Fruit fly (Drosophila melanogaster): ENCODE data around the gene Dhrs4.

Gene Dhrs4

DNA sequence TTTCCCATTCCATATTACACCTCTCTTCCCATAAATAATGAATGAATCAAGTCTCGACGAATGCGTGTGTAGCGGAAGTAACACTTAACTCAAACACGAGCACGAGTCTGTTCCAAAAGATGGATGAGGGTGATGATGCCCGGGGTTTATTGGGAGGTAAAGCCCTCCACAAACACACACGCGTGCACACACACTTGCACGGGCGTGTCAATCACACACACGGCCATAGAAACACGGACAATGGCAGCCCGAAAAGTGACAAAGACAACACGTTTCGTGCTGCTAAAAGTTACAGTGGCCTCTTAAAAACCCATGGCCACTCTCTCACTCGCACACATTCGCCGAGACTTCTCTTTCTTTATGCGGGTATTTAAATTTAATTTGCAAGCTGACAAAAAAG lies 37.5 kb upstream of the Dhrs4 start (continued):
- TF ChIP-seq CG32532 (GFP tag; IDR thresholded peaks at IDR 0.05): 0 out of 2 replicates have a peak, but pooled peaks have one; percentile 35

dm6 chr3L:5176789-5177188 lies 35.3 kb upstream of the Dhrs4 start:
- TF ChIP-seq sim (GFP tag; IDR thresholded peaks at IDR 0.05) (no peak), E2f1 (GFP tag; IDR thresholded peaks at IDR 0.05) (no peak), CG11085 (GFP tag; IDR thresholded peaks at IDR 0.05) (no peak), CG10654 (GFP tag; optimal IDR thresholded peaks at IDR 0.05) (no peak), Elba2 (GFP tag; optimal IDR thresholded peaks at IDR 0.05) (no peak), sens-2 (GFP tag; IDR thresholded peaks at IDR 0.05) (peak; percentile 35; the same call in 1 of the 2 replicates), pfk (GFP tag; optimal IDR thresholded peaks at IDR 0.05) (no peak), eyg (GFP tag; optimal IDR thresholded peaks at IDR 0.05) (no peak), Hr3 (GFP tag; optimal IDR thresholded peaks at IDR 0.05) (no peak), CG6689 (GFP tag; IDR thresholded peaks at IDR 0.05) (no peak), CG14050 (GFP tag; IDR thresholded peaks at IDR 0.05) (no peak), CG4328 (GFP tag; optimal IDR thresholded peaks at IDR 0.05) (no peak), Lim3 (GFP tag; IDR thresholded peaks at IDR 0.05) (no peak), Neu2 (GFP tag; optimal IDR thresholded peaks at IDR 0.05; ENCODE audit: borderline replicate concordance) (no peak), emc (GFP tag; optimal IDR thresholded peaks at IDR 0.05) (no peak), NK7.1 (GFP tag; optimal IDR thresholded peaks at IDR 0.05) (no peak), Vsx1 (GFP tag; optimal IDR thresholded peaks at IDR 0.05) (no peak), CG42726 (GFP tag; IDR thresholded peaks at IDR 0.05; ENCODE audit: partially characterized antibody) (no peak), ATbp (GFP tag; optimal IDR thresholded peaks at IDR 0.05) (no peak), Ets65A (GFP tag) (peak; percentile 72), sd (tag; optimal IDR thresholded peaks at IDR 0.05) (peak; percentile 53), sug (tag; optimal IDR thresholded peaks at IDR 0.05) (peak; percentile 63), CG32532 (GFP tag; IDR thresholded peaks at IDR 0.05) (no peak), CG15479 (GFP tag; optimal IDR thresholded peaks at IDR 0.05) (peak; percentile 68), ap (GFP tag; IDR thresholded peaks at IDR 0.05) (no peak), tx (GFP tag; optimal IDR thresholded peaks at IDR 0.05) (no peak), E2f2 (GFP tag; IDR thresholded peaks at IDR 0.05) (no peak), D19B (GFP tag; optimal IDR thresholded peaks at IDR 0.05) (no peak), nmo (GFP tag; optimal IDR thresholded peaks at IDR 0.05) (no peak), CG4854 (GFP tag; optimal IDR thresholded peaks at IDR 0.05) (no peak), knrl (GFP tag; IDR thresholded peaks at IDR 0.05; ENCODE audit: partially characterized antibody) (no peak), Pdp1 (GFP tag; optimal IDR thresholded peaks at IDR 0.05) (peak in 1 of 2 experiments; percentile 13), chinmo (GFP tag; IDR thresholded peaks at IDR 0.05; ENCODE audit: partially characterized antibody) (no peak), Hand (GFP tag; optimal IDR thresholded peaks at IDR 0.05) (no peak), caup (GFP tag; optimal IDR thresholded peaks at IDR 0.05; ENCODE audit: severe bottlenecking) (peak; percentile 27), GATAe (GFP tag; conservative IDR thresholded peaks at IDR 0.05) (peak; percentile 40), exex (tag; optimal IDR thresholded peaks at IDR 0.05) (peak; percentile 88), CG9876 (GFP tag; optimal IDR thresholded peaks at IDR 0.05) (no peak), CG34376 (GFP tag; optimal IDR thresholded peaks at IDR 0.05) (peak; percentile 34), CG10543 (GFP tag; optimal IDR thresholded peaks at IDR 0.05) (no peak), jing (GFP tag; optimal IDR thresholded peaks at IDR 0.05) (no peak), CG11247 (GFP tag; IDR thresholded peaks at IDR 0.05) (no peak), corto (GFP tag; optimal IDR thresholded peaks at IDR 0.05) (no peak), Bteb2 (GFP tag; optimal IDR thresholded peaks at IDR 0.05) (no peak), Mad (GFP tag; optimal IDR thresholded peaks at IDR 0.05) (no peak), ERR (GFP tag; optimal IDR thresholded peaks at IDR 0.05) (no peak), wdn (GFP tag; IDR thresholded peaks at IDR 0.05) (no peak), Hr78 (GFP tag; optimal IDR thresholded peaks at IDR 0.05) (peak in 1 of 2 experiments; percentile 60), schlank (tag; optimal IDR thresholded peaks at IDR 0.05) (no peak)
